Fruit fly (Drosophila melanogaster): Measurements from ENCODE around the gene Dmtn.
A peak's percentile ranks its signal among the peaks of the same experiment; 100 is the strongest.

Dmtn gene

DNA sequence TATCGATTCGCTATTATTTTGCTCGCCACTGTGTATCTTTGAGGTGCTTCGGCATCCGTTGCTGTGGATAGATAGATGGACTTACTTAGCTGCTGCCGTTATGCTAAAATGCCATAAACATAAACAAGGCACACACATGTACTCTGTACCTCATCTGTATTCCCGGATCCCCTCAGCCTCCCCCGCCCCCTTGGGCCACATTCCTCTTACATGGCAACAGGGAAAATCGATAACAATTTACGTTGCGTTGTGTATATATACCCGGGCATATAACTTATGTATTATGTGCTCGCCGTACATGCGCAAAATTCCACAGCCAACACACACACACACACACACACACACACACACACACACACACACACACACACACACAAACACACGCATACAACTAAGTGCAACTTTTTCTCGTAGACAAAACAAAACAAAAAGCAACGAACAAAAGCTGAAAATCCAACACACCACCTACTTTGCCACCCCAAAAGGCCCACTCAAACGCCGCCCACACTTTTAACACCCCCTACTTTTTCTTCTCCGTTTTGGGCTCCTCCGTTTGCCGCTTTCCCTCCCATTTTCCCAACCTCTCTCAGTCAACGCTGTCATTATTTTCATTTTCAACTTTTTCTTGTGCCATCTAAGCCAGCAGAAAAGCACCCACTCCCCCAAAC, 8.2 kb upstream of the Dmtn start:
- TF ChIP-seq CG4496 (GFP tag; IDR thresholded peaks at IDR 0.05) (no peak), Snoo (tag; optimal IDR thresholded peaks at IDR 0.05) (no peak), CG14655 (GFP tag; optimal IDR thresholded peaks at IDR 0.05) (peak; percentile 18), CG8159 (tag; optimal IDR thresholded peaks at IDR 0.05) (no peak), Pif1A (GFP tag; optimal IDR thresholded peaks at IDR 0.05) (no peak), EcR (GFP tag; optimal IDR thresholded peaks at IDR 0.05) (no peak), CG15710 (tag; optimal IDR thresholded peaks at IDR 0.05) (no peak)

DNA sequence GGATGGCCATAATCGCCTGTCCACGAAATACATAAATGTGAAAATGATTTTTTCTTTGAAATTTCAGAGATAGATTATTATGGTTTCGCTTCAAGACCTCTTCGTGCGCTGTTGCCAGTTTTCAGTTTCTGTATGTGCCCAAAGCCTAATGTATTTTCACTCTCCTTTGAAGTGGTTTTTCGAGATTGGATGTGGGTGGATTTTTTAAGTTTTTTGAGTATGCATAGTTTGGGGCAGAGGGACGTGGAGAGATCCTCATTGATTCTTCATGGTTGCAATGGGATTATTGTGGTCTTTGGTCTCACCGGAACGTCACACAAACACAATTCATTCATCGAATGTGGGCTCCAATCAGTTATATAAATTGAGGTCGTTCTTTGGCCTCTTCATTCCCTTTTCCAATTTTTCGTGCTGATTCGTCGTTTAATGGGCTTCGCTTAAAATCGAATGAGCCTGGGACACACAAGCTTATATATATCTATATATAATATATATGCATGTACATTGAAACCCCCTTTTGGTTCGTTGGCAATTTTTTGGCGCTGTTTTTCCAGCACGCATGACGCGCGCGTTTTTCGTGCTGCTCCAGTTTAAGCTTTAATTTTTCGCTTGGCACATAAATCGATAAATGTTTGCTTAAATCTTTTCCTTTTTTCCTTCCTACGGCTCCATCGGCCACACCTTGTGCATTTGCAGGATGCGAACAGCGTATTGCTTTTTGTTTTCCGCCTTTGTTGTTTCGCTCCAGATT, 5.9 kb upstream of the Dmtn start:
- TF ChIP-seq gl (tag; optimal IDR thresholded peaks at IDR 0.05) = no peak
- no peak for TF ChIP-seq CG15710 (tag; optimal IDR thresholded peaks at IDR 0.05)
- TF ChIP-seq CG4496 (GFP tag; IDR thresholded peaks at IDR 0.05) = no peak
- no peak for TF ChIP-seq EcR (GFP tag; optimal IDR thresholded peaks at IDR 0.05)
- no peak for TF ChIP-seq CG32121 (GFP tag; IDR thresholded peaks at IDR 0.05)
- no peak for TF ChIP-seq CG10348 (GFP tag; IDR thresholded peaks at IDR 0.05)
- TF ChIP-seq CG12605 (GFP tag; IDR thresholded peaks at IDR 0.05) = no peak
- no peak for TF ChIP-seq Snoo (tag; optimal IDR thresholded peaks at IDR 0.05)
- TF ChIP-seq CG34367 (tag; optimal IDR thresholded peaks at IDR 0.05) = no peak
- no peak for TF ChIP-seq rn (GFP tag; IDR thresholded peaks at IDR 0.05)
- TF ChIP-seq CG8301 (tag; optimal IDR thresholded peaks at IDR 0.05) = no peak
- TF ChIP-seq CG13204 (GFP tag; optimal IDR thresholded peaks at IDR 0.05) = no peak
- TF ChIP-seq fd96Ca (GFP tag; IDR thresholded peaks at IDR 0.05) = no peak
- TF ChIP-seq Ets98B (GFP tag; IDR thresholded peaks at IDR 0.05) = no peak
- TF ChIP-seq Pif1B (GFP tag; optimal IDR thresholded peaks at IDR 0.05) = no peak

DNA sequence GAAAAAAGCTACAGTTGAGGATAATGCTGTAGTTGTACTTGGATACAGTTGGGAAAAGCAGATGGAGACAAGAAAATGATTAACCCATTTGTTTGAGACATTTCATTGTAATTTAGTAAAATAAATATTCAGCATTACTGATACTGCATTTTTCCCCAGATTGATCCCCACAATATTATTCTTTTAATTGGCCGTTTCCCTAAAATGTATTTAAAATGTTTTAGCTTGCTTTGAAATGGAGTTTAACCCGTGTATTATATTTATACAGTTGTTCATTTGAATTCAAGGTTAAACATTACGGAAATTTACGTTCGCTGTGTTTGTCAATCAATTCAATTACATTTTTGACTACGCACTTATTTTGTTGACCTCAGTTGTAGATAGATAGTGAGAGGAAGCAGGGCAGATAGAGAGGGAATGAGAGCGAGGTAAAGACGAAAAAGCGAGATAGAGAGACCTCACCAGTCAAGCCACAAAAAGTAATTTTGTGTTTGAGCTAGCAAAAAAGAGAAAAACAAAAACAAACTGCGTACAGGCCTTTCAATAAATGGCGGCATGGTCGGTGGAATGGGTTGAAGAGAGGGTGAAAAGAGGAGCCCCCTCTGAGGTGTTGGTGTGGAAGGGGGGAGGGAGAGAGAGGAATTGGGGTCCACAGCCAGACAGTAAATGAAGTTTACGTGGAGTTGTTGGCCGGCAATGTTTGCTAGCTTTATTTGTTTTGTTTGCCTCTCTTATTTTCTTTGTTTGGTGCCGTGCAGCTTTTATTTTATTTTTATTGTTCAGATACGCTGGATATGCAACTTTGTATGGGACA, 4.9 kb upstream of the Dmtn start:
- TF ChIP-seq Snoo (tag; optimal IDR thresholded peaks at IDR 0.05) = peak; percentile 71
- TF ChIP-seq CG14655 (GFP tag; optimal IDR thresholded peaks at IDR 0.05) = peak; percentile 91
- TF ChIP-seq Pif1B (GFP tag; optimal IDR thresholded peaks at IDR 0.05) = peak; percentile 67
- TF ChIP-seq CG8159 (tag; optimal IDR thresholded peaks at IDR 0.05) = peak; percentile 86
- peak; percentile 70 for TF ChIP-seq Ets98B (GFP tag; IDR thresholded peaks at IDR 0.05)
- peak; percentile 82 for TF ChIP-seq fd96Ca (GFP tag; IDR thresholded peaks at IDR 0.05)
- TF ChIP-seq CG12605 (GFP tag; IDR thresholded peaks at IDR 0.05) = peak; percentile 79
- TF ChIP-seq CG9948 (tag; optimal IDR thresholded peaks at IDR 0.05) = peak; percentile 85
- TF ChIP-seq EcR (GFP tag; optimal IDR thresholded peaks at IDR 0.05) = peak; percentile 95
- peak; percentile 80 for TF ChIP-seq CG13204 (GFP tag; optimal IDR thresholded peaks at IDR 0.05)
- TF ChIP-seq CG4496 (GFP tag; IDR thresholded peaks at IDR 0.05) = peak; percentile 65
- peak; percentile 76 for TF ChIP-seq CG17806 (tag; optimal IDR thresholded peaks at IDR 0.05)
- TF ChIP-seq CG34367 (tag; optimal IDR thresholded peaks at IDR 0.05) = peak; percentile 63
- TF ChIP-seq gl (tag; optimal IDR thresholded peaks at IDR 0.05) = peak; percentile 90
- TF ChIP-seq CG10348 (GFP tag; IDR thresholded peaks at IDR 0.05) = 0 out of 2 replicates have a peak, but pooled peaks have one; percentile 6
- peak; percentile 4; the same call in 1 of the 2 replicates for TF ChIP-seq rn (GFP tag; IDR thresholded peaks at IDR 0.05)
- TF ChIP-seq CG15710 (tag; optimal IDR thresholded peaks at IDR 0.05) = peak; percentile 75
- TF ChIP-seq Pif1A (GFP tag; optimal IDR thresholded peaks at IDR 0.05) = peak; percentile 71
- peak; percentile 47 for TF ChIP-seq CG32121 (GFP tag; IDR thresholded peaks at IDR 0.05)
- TF ChIP-seq D1 (tag; optimal IDR thresholded peaks at IDR 0.05) = peak; percentile 83
- TF ChIP-seq CG8301 (tag; optimal IDR thresholded peaks at IDR 0.05) = peak; percentile 87

DNA sequence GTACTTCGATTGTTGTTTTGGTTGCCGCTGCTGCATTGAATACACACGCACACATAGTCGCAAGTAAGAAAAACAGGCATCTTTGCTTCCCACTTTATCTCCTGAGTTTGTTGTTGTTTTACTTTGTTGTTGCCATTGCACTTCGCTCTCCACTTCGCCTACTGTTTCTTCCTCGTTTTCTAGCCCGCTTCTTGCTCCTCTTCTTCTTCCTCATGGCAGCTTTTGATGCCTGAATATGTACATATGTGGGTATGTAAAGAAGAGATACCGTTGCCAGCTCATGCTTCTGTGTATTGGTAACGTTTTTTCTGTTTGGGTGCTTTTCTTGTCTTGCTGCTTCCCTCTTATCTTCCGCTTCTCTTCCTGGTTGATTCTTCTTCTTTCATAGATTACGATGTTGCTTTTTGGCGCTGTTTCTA, 3.5 kb upstream of the Dmtn start:
- TF ChIP-seq Pif1A (GFP tag; optimal IDR thresholded peaks at IDR 0.05) (peak; percentile 10), EcR (GFP tag; optimal IDR thresholded peaks at IDR 0.05) (peak; percentile 95), rn (GFP tag; IDR thresholded peaks at IDR 0.05) (no peak), Ets98B (GFP tag; IDR thresholded peaks at IDR 0.05) (peak; percentile 50), CG14655 (GFP tag; optimal IDR thresholded peaks at IDR 0.05) (peak; percentile 26), CG10348 (GFP tag; IDR thresholded peaks at IDR 0.05) (no peak), CG9948 (tag; optimal IDR thresholded peaks at IDR 0.05) (no peak), CG34367 (tag; optimal IDR thresholded peaks at IDR 0.05) (peak; percentile 10), CG8301 (tag; optimal IDR thresholded peaks at IDR 0.05) (peak; percentile 16), fd96Ca (GFP tag; IDR thresholded peaks at IDR 0.05) (peak; percentile 64; the same call in 1 of the 3 replicates), CG4496 (GFP tag; IDR thresholded peaks at IDR 0.05) (peak; percentile 46; the same call in 2 of the 3 replicates), CG12605 (GFP tag; IDR thresholded peaks at IDR 0.05) (peak; percentile 62), CG15710 (tag; optimal IDR thresholded peaks at IDR 0.05) (peak; percentile 29), CG8159 (tag; optimal IDR thresholded peaks at IDR 0.05) (peak; percentile 27), gl (tag; optimal IDR thresholded peaks at IDR 0.05) (peak; percentile 76), Pif1B (GFP tag; optimal IDR thresholded peaks at IDR 0.05) (peak; percentile 22), D1 (tag; optimal IDR thresholded peaks at IDR 0.05) (no peak), Snoo (tag; optimal IDR thresholded peaks at IDR 0.05) (no peak), CG13204 (GFP tag; optimal IDR thresholded peaks at IDR 0.05) (peak; percentile 72), CG32121 (GFP tag; IDR thresholded peaks at IDR 0.05) (peak; percentile 53), CG17806 (tag; optimal IDR thresholded peaks at IDR 0.05) (no peak)

DNA sequence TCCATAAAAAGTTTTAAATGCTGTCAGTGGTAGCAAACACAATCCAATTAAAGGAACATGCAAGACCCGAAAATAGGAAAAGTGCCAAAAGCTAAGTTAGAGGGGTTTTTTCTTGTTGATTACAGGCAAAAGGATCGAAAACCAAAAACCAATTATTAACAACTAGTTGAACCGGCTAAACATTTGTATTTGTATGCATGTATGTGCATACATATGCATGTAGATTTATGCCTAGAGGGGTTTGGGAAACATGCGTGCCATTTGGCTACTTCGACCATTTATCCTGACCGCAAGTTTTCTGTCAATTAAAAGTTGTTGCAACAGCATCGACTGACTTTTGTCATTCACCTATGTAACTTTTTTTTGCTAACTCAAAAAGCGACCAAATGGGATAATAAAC, 2.8 kb upstream of the Dmtn start:
- no peak for TF ChIP-seq Pif1B (GFP tag; optimal IDR thresholded peaks at IDR 0.05)
- no peak for TF ChIP-seq Pif1A (GFP tag; optimal IDR thresholded peaks at IDR 0.05)
- no peak for TF ChIP-seq CG13204 (GFP tag; optimal IDR thresholded peaks at IDR 0.05)
- no peak for TF ChIP-seq CG15710 (tag; optimal IDR thresholded peaks at IDR 0.05)
- TF ChIP-seq CG9948 (tag; optimal IDR thresholded peaks at IDR 0.05) = no peak
- TF ChIP-seq fd96Ca (GFP tag; IDR thresholded peaks at IDR 0.05) = no peak
- TF ChIP-seq CG34367 (tag; optimal IDR thresholded peaks at IDR 0.05) = no peak
- TF ChIP-seq Ets98B (GFP tag; IDR thresholded peaks at IDR 0.05) = no peak
- TF ChIP-seq rn (GFP tag; IDR thresholded peaks at IDR 0.05) = no peak
- TF ChIP-seq EcR (GFP tag; optimal IDR thresholded peaks at IDR 0.05) = no peak
- TF ChIP-seq Snoo (tag; optimal IDR thresholded peaks at IDR 0.05) = no peak
- TF ChIP-seq CG8301 (tag; optimal IDR thresholded peaks at IDR 0.05) = no peak
- TF ChIP-seq CG4496 (GFP tag; IDR thresholded peaks at IDR 0.05) = no peak
- TF ChIP-seq CG10348 (GFP tag; IDR thresholded peaks at IDR 0.05) = no peak
- TF ChIP-seq CG12605 (GFP tag; IDR thresholded peaks at IDR 0.05) = no peak

Measured in whole organism, pupa.